Worm (Caenorhabditis elegans) whole organism, L1 larva: ENCODE data around the gene dmsr-16.

Source experiments
- ceh-63 ChIP-seq: fragments of 200-800 bp; sonication (Bioruptor generic); optimal IDR thresholded peaks from 2 replicates; lab custom pipeline; 2018; ENCODE audit warnings: mild to moderate bottlenecking, missing genetic modification characterization, missing compliant biosample characterization
- nhr-28 ChIP-seq: fragments of 150-350 bp; optimal IDR thresholded peaks from 2 replicates; lab custom pipeline; 2014; ENCODE audit warnings: missing biosample characterization, missing genetic modification characterization
- nhr-76 ChIP-seq: sonication (generic microtip); optimal IDR thresholded peaks from 2 replicates; lab custom pipeline; 2017; ENCODE audit warnings: missing biosample characterization, missing genetic modification characterization
- nhr-77 ChIP-seq: fragments of 150-350 bp; optimal IDR thresholded peaks from 2 replicates; lab custom pipeline; 2014; ENCODE audit warnings: missing biosample characterization, missing genetic modification characterization
- snpc-4 ChIP-seq: fragments of 150-350 bp; optimal IDR thresholded peaks from 2 replicates; lab custom pipeline; 2014; ENCODE audit warnings: missing biosample characterization, missing genetic modification characterization

- TF ChIP-seq ceh-63 (no peak), nhr-28 (tag; lab: Kevin White, UChicago) (no peak), nhr-77 (no peak), nhr-76 (tag; lab: Kevin White, UChicago) (no peak), snpc-4 (tag; lab: Kevin White, UChicago) (no peak)
Measured at ce11 chrV:6792565-6792964, 16.3 kb downstream of the dmsr-16 start, which contains the start of gene gck-2.
